Fruit fly (Drosophila melanogaster) whole organism, embryonic: ENCODE measurements around the gene Gr64a.

ENCODE experiments used
- Bgb ChIP-seq: fragments of 200-800 bp; sonication (Bioruptor generic); IDR thresholded peaks from 2 replicates; pipeline ENCODE4 v1.3.6; 2022; ENCODE audit warnings: missing biosample characterization, missing genetic modification characterization; ENCODE audit not compliant: partially characterized antibody
- C15 ChIP-seq: fragments of 200-800 bp; sonication (Bioruptor generic); IDR thresholded peaks from 3 replicates; pipeline ENCODE4 v1.3.6; 2022; ENCODE audit warnings: missing biosample characterization, missing genetic modification characterization
- CG10654 ChIP-seq: fragments of 200-800 bp; sonication (Bioruptor generic); optimal IDR thresholded peaks from 2 replicates; lab custom pipeline; 2016; ENCODE audit warnings: missing biosample characterization, missing genetic modification characterization
- CG11560 ChIP-seq: fragments of 200-800 bp; sonication (Bioruptor generic); IDR thresholded peaks from 3 replicates; pipeline ENCODE4 v1.3.6; 2022; ENCODE audit warnings: missing biosample characterization, missing genetic modification characterization
- CG11696 ChIP-seq: fragments of 200-800 bp; sonication (Bioruptor generic); IDR thresholded peaks from 2 replicates; pipeline ENCODE4 v1.3.6; 2022; ENCODE audit warnings: missing biosample characterization, missing genetic modification characterization
- CG13287 ChIP-seq: fragments of 200-800 bp; sonication (Bioruptor generic); IDR thresholded peaks from 2 replicates; pipeline ENCODE4 v1.3.6; 2022; ENCODE audit warnings: missing biosample characterization, missing genetic modification characterization; ENCODE audit not compliant: partially characterized antibody
- CG14014 ChIP-seq: fragments of 200-800 bp; sonication (Bioruptor generic); IDR thresholded peaks from 2 replicates; pipeline ENCODE4 v1.3.6; 2022; ENCODE audit warnings: missing biosample characterization, missing genetic modification characterization
- CG14441 ChIP-seq: fragments of 200-800 bp; sonication (Bioruptor generic); IDR thresholded peaks from 2 replicates; pipeline ENCODE4 v1.3.6; 2022; ENCODE audit warnings: missing biosample characterization, missing genetic modification characterization
- CG15073 ChIP-seq: fragments of 200-800 bp; sonication (Bioruptor generic); optimal IDR thresholded peaks from 2 replicates; lab custom pipeline; 2016; ENCODE audit warnings: missing biosample characterization, missing genetic modification characterization
- CG15514 ChIP-seq: fragments of 200-800 bp; sonication (Bioruptor generic); optimal IDR thresholded peaks from 3 replicates; lab custom pipeline; 2017; ENCODE audit warnings: missing biosample characterization, missing genetic modification characterization, mild to moderate bottlenecking, moderate library complexity, missing genetic modification reagents
- CG17359 ChIP-seq: fragments of 200-800 bp; sonication (Bioruptor generic); optimal IDR thresholded peaks from 3 replicates; lab custom pipeline; 2018; ENCODE audit warnings: missing biosample characterization, mild to moderate bottlenecking, missing genetic modification characterization, moderate library complexity
- CG30020 ChIP-seq: fragments of 200-800 bp; optimal IDR thresholded peaks from 2 replicates; lab custom pipeline; 2019; ENCODE audit warnings: missing biosample characterization, mild to moderate bottlenecking, missing genetic modification characterization, moderate library complexity
- CG30431 ChIP-seq: fragments of 200-800 bp; sonication (Bioruptor generic); optimal IDR thresholded peaks from 2 replicates; lab custom pipeline; 2017; ENCODE audit warnings: missing biosample characterization, missing genetic modification characterization
- CG31224 ChIP-seq: fragments of 200-800 bp; sonication (Bioruptor generic); IDR thresholded peaks from 2 replicates; pipeline ENCODE4 v1.3.6; 2022; ENCODE audit warnings: missing biosample characterization, missing genetic modification characterization
- CG4328 ChIP-seq: fragments of 200-800 bp; sonication (Bioruptor generic); optimal IDR thresholded peaks from 3 replicates; lab custom pipeline; 2017; ENCODE audit warnings: missing biosample characterization, missing genetic modification reagents, missing genetic modification characterization
- CG7357 ChIP-seq: fragments of 200-800 bp; sonication (Bioruptor generic); IDR thresholded peaks from 3 replicates; pipeline ENCODE4 v1.3.6; 2022; ENCODE audit warnings: missing biosample characterization, missing genetic modification characterization
- CG7786 ChIP-seq: fragments of 200-800 bp; sonication (Bioruptor generic); optimal IDR thresholded peaks from 2 replicates; lab custom pipeline; 2016; ENCODE audit warnings: missing biosample characterization, missing genetic modification characterization
- CG8290 ChIP-seq, 3 experiments: fragments of 200-800 bp; sonication (Bioruptor generic); optimal IDR thresholded peaks; 2 replicates each; lab custom pipeline; 2016 to 2019; ENCODE audit warnings: missing biosample characterization in 3 of 3, missing genetic modification characterization in 3 of 3, mild to moderate bottlenecking in 2 of 3, moderate library complexity in 1 of 3
- Dbx ChIP-seq: fragments of 200-800 bp; sonication (Bioruptor generic); IDR thresholded peaks from 3 replicates; pipeline ENCODE4 v1.3.6; 2022; ENCODE audit warnings: missing biosample characterization, missing genetic modification characterization
- Dll ChIP-seq: fragments of 200-800 bp; sonication (Bioruptor generic); IDR thresholded peaks from 4 replicates; pipeline ENCODE4 v1.3.6; 2022; ENCODE audit warnings: missing biosample characterization, missing genetic modification characterization; ENCODE audit not compliant: partially characterized antibody
- GATAe ChIP-seq: fragments of 200-800 bp; sonication (Bioruptor generic); conservative IDR thresholded peaks from 2 replicates; pipeline ENCODE4 v1.3.6; 2022; ENCODE audit warnings: missing biosample characterization, missing genetic modification characterization
- HHEX ChIP-seq: fragments of 200-800 bp; sonication (Bioruptor generic); optimal IDR thresholded peaks from 3 replicates; lab custom pipeline; 2017; ENCODE audit warnings: missing biosample characterization, mild to moderate bottlenecking, missing genetic modification characterization, missing genetic modification reagents
- HLH54F ChIP-seq: fragments of 200-800 bp; sonication (Bioruptor generic); optimal IDR thresholded peaks from 3 replicates; lab custom pipeline; 2016; ENCODE audit warnings: missing biosample characterization, missing genetic modification characterization
- Hmx ChIP-seq: fragments of 200-800 bp; sonication (Bioruptor generic); optimal IDR thresholded peaks from 2 replicates; lab custom pipeline; 2016; ENCODE audit warnings: missing biosample characterization, missing genetic modification characterization
- Lpt ChIP-seq: fragments of >200 bp; optimal IDR thresholded peaks from 2 replicates; lab custom pipeline; 2018; ENCODE audit warnings: missing biosample characterization, missing genetic modification characterization
- MBD-R2 ChIP-seq: fragments of 200-800 bp; sonication (Bioruptor generic); IDR thresholded peaks from 2 replicates; pipeline ENCODE4 v1.3.6; 2022; ENCODE audit warnings: missing biosample characterization, missing genetic modification characterization
- Med ChIP-seq: fragments of 200-800 bp; sonication (Bioruptor generic); peaks from one replicate; lab custom pipeline; 2016; ENCODE audit warnings: missing biosample characterization, missing genetic modification characterization, mild to moderate bottlenecking, inconsistent platforms, moderate library complexity
- Opbp ChIP-seq: fragments of 200-800 bp; sonication (Bioruptor generic); IDR thresholded peaks from 3 replicates; pipeline ENCODE4 v1.3.6; 2022; ENCODE audit warnings: missing biosample characterization, missing genetic modification characterization; ENCODE audit not compliant: partially characterized antibody
- Spps ChIP-seq: fragments of 200-800 bp; sonication (Bioruptor generic); optimal IDR thresholded peaks from 2 replicates; lab custom pipeline; 2018; ENCODE audit warnings: missing biosample characterization, mild to moderate bottlenecking, missing genetic modification characterization
- Sry-δ ChIP-seq: fragments of 200-800 bp; sonication (Bioruptor generic); optimal IDR thresholded peaks from 2 replicates; lab custom pipeline; 2016; ENCODE audit warnings: missing biosample characterization, missing genetic modification characterization
- Ssrp ChIP-seq: fragments of 200-800 bp; sonication (Bioruptor generic); optimal IDR thresholded peaks from 2 replicates; lab custom pipeline; 2018; ENCODE audit warnings: missing biosample characterization, mild to moderate bottlenecking, missing genetic modification characterization, moderate library complexity
- Trl ChIP-seq, 3 experiments: fragments of >200 bp in 2 of 3; fragments of 200-800 bp in 1 of 3; sonication (Bioruptor generic) in 1 of 3; optimal IDR thresholded peaks; 2 replicates in 1 of 3; 3 replicates in 2 of 3; lab custom pipeline; 2016 to 2017; ENCODE audit warnings: missing biosample characterization in 1 of 3, missing genetic modification characterization in 1 of 3
- abd-A ChIP-seq: fragments of 200-800 bp; sonication (Bioruptor generic); optimal IDR thresholded peaks from 3 replicates; lab custom pipeline; 2019; ENCODE audit warnings: missing biosample characterization, mild to moderate bottlenecking, missing genetic modification characterization, moderate library complexity
- bowl ChIP-seq: fragments of 200-800 bp; sonication (Bioruptor generic); IDR thresholded peaks from 2 replicates; pipeline ENCODE4 v1.3.6; 2022; ENCODE audit warnings: missing biosample characterization, missing genetic modification characterization
- cas ChIP-seq: fragments of 200-800 bp; sonication (Bioruptor generic); IDR thresholded peaks from 2 replicates; pipeline ENCODE4 v1.3.6; 2022; ENCODE audit warnings: missing biosample characterization, missing genetic modification characterization
- dmrt11E ChIP-seq: fragments of 200-800 bp; sonication (Bioruptor generic); optimal IDR thresholded peaks from 3 replicates; lab custom pipeline; 2018; ENCODE audit warnings: missing biosample characterization, mild to moderate bottlenecking, missing genetic modification characterization, moderate library complexity
- fd102C ChIP-seq: fragments of 200-800 bp; sonication (Bioruptor generic); optimal IDR thresholded peaks from 2 replicates; lab custom pipeline; 2018; ENCODE audit warnings: missing biosample characterization, mild to moderate bottlenecking, missing genetic modification characterization, moderate library complexity
- grau ChIP-seq: fragments of 200-800 bp; optimal IDR thresholded peaks from 3 replicates; lab custom pipeline; 2019; ENCODE audit warnings: missing biosample characterization, mild to moderate bottlenecking, missing genetic modification characterization, moderate library complexity
- ken ChIP-seq: fragments of 200-800 bp; sonication (Bioruptor generic); IDR thresholded peaks from 3 replicates; pipeline ENCODE4 v1.3.6; 2022; ENCODE audit warnings: missing biosample characterization, missing genetic modification characterization
- knrl ChIP-seq: fragments of 200-800 bp; sonication (Bioruptor generic); IDR thresholded peaks from 3 replicates; pipeline ENCODE4 v1.3.6; 2022; ENCODE audit warnings: missing biosample characterization, missing genetic modification characterization; ENCODE audit not compliant: partially characterized antibody
- lov ChIP-seq, 2 experiments: fragments of 200-800 bp in 1 of 2; fragments of >200 bp in 1 of 2; sonication (Bioruptor generic) in 1 of 2; IDR thresholded peaks in 1 of 2; optimal IDR thresholded peaks in 1 of 2; 2 replicates in 1 of 2; 3 replicates in 1 of 2; pipeline versions ENCODE4 v1.3.6 to Lab custom; 2017 to 2022; ENCODE audit warnings: missing biosample characterization in 1 of 2, missing genetic modification characterization in 1 of 2
- odd ChIP-seq: fragments of 200-800 bp; sonication (Bioruptor generic); optimal IDR thresholded peaks from 2 replicates; lab custom pipeline; 2017; ENCODE audit warnings: missing biosample characterization, mild to moderate bottlenecking, missing genetic modification characterization
- sd ChIP-seq: fragments of 200-800 bp; sonication (Bioruptor generic); optimal IDR thresholded peaks from 3 replicates; lab custom pipeline; 2018; ENCODE audit warnings: missing biosample characterization, mild to moderate bottlenecking, missing genetic modification characterization, moderate library complexity
- sna ChIP-seq: fragments of 200-800 bp; sonication (Bioruptor generic); IDR thresholded peaks from 2 replicates; pipeline ENCODE4 v1.3.6; 2022; ENCODE audit warnings: missing biosample characterization, missing genetic modification characterization; ENCODE audit not compliant: partially characterized antibody
- sug ChIP-seq: fragments of 200-800 bp; optimal IDR thresholded peaks from 2 replicates; lab custom pipeline; 2019; ENCODE audit warnings: missing biosample characterization, mild to moderate bottlenecking, missing genetic modification characterization, moderate library complexity
- trem ChIP-seq: fragments of 200-800 bp; optimal IDR thresholded peaks from 3 replicates; lab custom pipeline; 2019; ENCODE audit warnings: missing biosample characterization, mild to moderate bottlenecking, missing genetic modification characterization, moderate library complexity
- trh ChIP-seq: fragments of 200-800 bp; sonication (Bioruptor generic); optimal IDR thresholded peaks from 2 replicates; lab custom pipeline; 2016; ENCODE audit warnings: missing biosample characterization, missing genetic modification characterization
- z ChIP-seq: fragments of 200-800 bp; sonication (Bioruptor generic); IDR thresholded peaks from 3 replicates; pipeline ENCODE4 v1.3.6; 2022; ENCODE audit warnings: missing biosample characterization, missing genetic modification characterization
- zen2 ChIP-seq: fragments of 200-800 bp; sonication (Bioruptor generic); IDR thresholded peaks from 3 replicates; pipeline ENCODE4 v1.3.6; 2022; ENCODE audit warnings: missing biosample characterization, missing genetic modification characterization; ENCODE audit not compliant: partially characterized antibody

Gr64a gene

dm6 chr3L:4073755-4074154 lies 47.2 kb downstream of the Gr64a start, which contains the start of gene Faa (continued):
- TF ChIP-seq Trl (optimal IDR thresholded peaks at IDR 0.05; lab: Kevin White, UChicago), result peak; percentile 50 to 55
- no peak for TF ChIP-seq Trl (GFP tag; optimal IDR thresholded peaks at IDR 0.05; lab: Kevin White, UChicago)
- no peak for TF ChIP-seq HLH54F (GFP tag; lab: Kevin White, UChicago)
- no peak for TF ChIP-seq CG14014 (GFP tag; lab: Robert Waterston, UW)
- no peak for TF ChIP-seq CG4328 (GFP tag; lab: Kevin White, UChicago)
- no peak for TF ChIP-seq Hmx (GFP tag; lab: Kevin White, UChicago)
- TF ChIP-seq CG11696 (GFP tag; lab: Robert Waterston, UW), result no peak
- TF ChIP-seq trem (tag; lab: Kevin White, UChicago), result no peak
- no peak for TF ChIP-seq GATAe (GFP tag; lab: Robert Waterston, UW)
- no peak for TF ChIP-seq CG14441 (GFP tag; lab: Robert Waterston, UW)
- TF ChIP-seq MBD-R2 (GFP tag; lab: Robert Waterston, UW), result no peak
- TF ChIP-seq Dll (GFP tag; lab: Robert Waterston, UW), result 0 out of 4 replicates have a peak, but pooled peaks have one; percentile 21
- TF ChIP-seq fd102C (GFP tag; lab: Kevin White, UChicago), result no peak
- no peak for TF ChIP-seq CG30431
- TF ChIP-seq HHEX, result no peak
- peak; percentile 42 for TF ChIP-seq Med (GFP tag; lab: Kevin White, UChicago)
- TF ChIP-seq knrl (GFP tag; lab: Robert Waterston, UW), result no peak
- TF ChIP-seq abd-A (tag; lab: Kevin White, UChicago), result no peak
- 0 out of 3 replicates have a peak, but pooled peaks have one; percentile 16 for TF ChIP-seq Opbp (GFP tag; lab: Robert Waterston, UW)
- no peak for TF ChIP-seq CG7786 (GFP tag; lab: Kevin White, UChicago)
- TF ChIP-seq cas (GFP tag; lab: Robert Waterston, UW), result no peak
- TF ChIP-seq zen2 (GFP tag; lab: Robert Waterston, UW), result 0 out of 3 replicates have a peak, but pooled peaks have one; percentile 22
- TF ChIP-seq CG8290 (GFP tag; optimal IDR thresholded peaks at IDR 0.05; lab: Kevin White, UChicago), result no peak
- peak in 1 of 2 experiments; percentile 17 for TF ChIP-seq CG8290 (tag; optimal IDR thresholded peaks at IDR 0.05; lab: Kevin White, UChicago)
- TF ChIP-seq CG17359, result no peak
- no peak for TF ChIP-seq sug (tag; lab: Kevin White, UChicago)
- no peak for TF ChIP-seq CG11560 (tag; lab: Robert Waterston, UW)
- TF ChIP-seq CG15514 (GFP tag; lab: Kevin White, UChicago), result no peak
- no peak for TF ChIP-seq ken (GFP tag; lab: Robert Waterston, UW)
- 0 out of 2 replicates have a peak, but pooled peaks have one; percentile 28 for TF ChIP-seq Bgb (GFP tag; lab: Robert Waterston, UW)
- TF ChIP-seq odd (GFP tag; lab: Kevin White, UChicago), result no peak
- no peak for TF ChIP-seq lov (optimal IDR thresholded peaks at IDR 0.05; lab: Kevin White, UChicago)
- TF ChIP-seq lov (GFP tag; IDR thresholded peaks at IDR 0.05; lab: Robert Waterston, UW), result no peak
- TF ChIP-seq bowl (GFP tag; lab: Robert Waterston, UW), result no peak
- TF ChIP-seq CG13287 (GFP tag; lab: Robert Waterston, UW), result peak; percentile 30; the same call in 1 of the 2 replicates
- no peak for TF ChIP-seq trh
- TF ChIP-seq Sry-δ (GFP tag; lab: Kevin White, UChicago), result no peak
- TF ChIP-seq CG31224 (GFP tag; lab: Robert Waterston, UW), result no peak
- TF ChIP-seq Ssrp (tag; lab: Kevin White, UChicago), result no peak
- no peak for TF ChIP-seq sna
- TF ChIP-seq C15 (GFP tag; lab: Robert Waterston, UW), result no peak
- no peak for TF ChIP-seq CG10654 (GFP tag; lab: Kevin White, UChicago)
- TF ChIP-seq Spps (tag; lab: Kevin White, UChicago), result no peak
- no peak for TF ChIP-seq Dbx (GFP tag; lab: Robert Waterston, UW)
- no peak for TF ChIP-seq dmrt11E (tag; lab: Kevin White, UChicago)
- TF ChIP-seq CG30020 (tag; lab: Kevin White, UChicago), result no peak
- peak; percentile 93 for TF ChIP-seq z (GFP tag; lab: Robert Waterston, UW)
- no peak for TF ChIP-seq CG15073 (GFP tag; lab: Kevin White, UChicago)
- TF ChIP-seq CG7357 (GFP tag; lab: Robert Waterston, UW), result no peak
- no peak for TF ChIP-seq sd (tag; lab: Kevin White, UChicago)
- TF ChIP-seq grau, result no peak
- no peak for TF ChIP-seq Lpt (GFP tag; lab: Kevin White, UChicago)
